Worm (Caenorhabditis elegans) whole organism, late embryonic: ENCODE results near the gene xbx-6.

Experiments used
- C08G9.2 ChIP-seq: sonication (generic microtip); optimal IDR thresholded peaks from 2 replicates; lab custom pipeline; 2016; ENCODE audit warnings: mild to moderate bottlenecking, missing genetic modification characterization, moderate library complexity, missing compliant biosample characterization
- F13H6.1 ChIP-seq: sonication (generic microtip); optimal IDR thresholded peaks from 2 replicates; lab custom pipeline; 2016; ENCODE audit warnings: missing genetic modification characterization, missing compliant biosample characterization
- K02D7.2 ChIP-seq: sonication (generic microtip); optimal IDR thresholded peaks from 2 replicates; lab custom pipeline; 2017; ENCODE audit warnings: mild to moderate bottlenecking, missing genetic modification characterization, missing compliant biosample characterization
- Y22D7AL.16 ChIP-seq: sonication (generic microtip); optimal IDR thresholded peaks from 2 replicates; lab custom pipeline; 2016; ENCODE audit warnings: missing genetic modification characterization, missing compliant biosample characterization
- ahr-1 ChIP-seq: sonication (generic microtip); optimal IDR thresholded peaks from 2 replicates; lab custom pipeline; 2016; ENCODE audit warnings: missing genetic modification characterization, missing compliant biosample characterization
- ama-1 ChIP-seq: fragments of 150-350 bp; optimal IDR thresholded peaks from 2 replicates; lab custom pipeline; 2014
- ceh-19 ChIP-seq: fragments of 200-800 bp; sonication (Bioruptor generic); optimal IDR thresholded peaks from 2 replicates; lab custom pipeline; 2018; ENCODE audit warnings: mild to moderate bottlenecking, missing genetic modification characterization, missing compliant biosample characterization
- ceh-22 ChIP-seq: sonication (generic microtip); optimal IDR thresholded peaks from 2 replicates; lab custom pipeline; 2017; ENCODE audit warnings: missing biosample characterization, missing genetic modification characterization
- ceh-24 ChIP-seq: sonication (generic microtip); optimal IDR thresholded peaks from 2 replicates; lab custom pipeline; 2016; ENCODE audit warnings: mild to moderate bottlenecking, missing genetic modification characterization, missing compliant biosample characterization
- ceh-31 ChIP-seq: sonication (generic microtip); optimal IDR thresholded peaks from 2 replicates; lab custom pipeline; 2016; ENCODE audit warnings: missing genetic modification characterization, missing compliant biosample characterization
- ceh-34 ChIP-seq: sonication (generic microtip); optimal IDR thresholded peaks from 2 replicates; lab custom pipeline; 2016; ENCODE audit warnings: mild to moderate bottlenecking, missing genetic modification characterization, missing compliant biosample characterization
- ceh-48 ChIP-seq: sonication (generic microtip); optimal IDR thresholded peaks from 2 replicates; lab custom pipeline; 2016; ENCODE audit warnings: missing genetic modification characterization, inconsistent platforms, missing compliant biosample characterization
- ceh-6 ChIP-seq: fragments of 200-800 bp; sonication (Bioruptor generic); optimal IDR thresholded peaks from 2 replicates; lab custom pipeline; 2018; ENCODE audit warnings: mild to moderate bottlenecking, missing genetic modification characterization, missing compliant biosample characterization
- dmd-4 ChIP-seq: sonication (generic microtip); optimal IDR thresholded peaks from 2 replicates; lab custom pipeline; 2016; ENCODE audit warnings: borderline replicate concordance, missing genetic modification characterization, missing compliant biosample characterization
- dve-1 ChIP-seq: sonication (generic microtip); optimal IDR thresholded peaks from 2 replicates; lab custom pipeline; 2017; ENCODE audit warnings: antibody characterized with exemption, mild to moderate bottlenecking, missing genetic modification characterization, missing compliant biosample characterization
- elt-2 ChIP-seq: sonication (generic microtip); optimal IDR thresholded peaks from 2 replicates; lab custom pipeline; 2016; ENCODE audit warnings: missing genetic modification reagents, missing genetic modification characterization, missing compliant biosample characterization
- ets-4 ChIP-seq: sonication (generic microtip); optimal IDR thresholded peaks from 2 replicates; lab custom pipeline; 2016; ENCODE audit warnings: missing genetic modification characterization, missing compliant biosample characterization
- fkh-10 ChIP-seq: fragments of 150-350 bp; optimal IDR thresholded peaks from 2 replicates; lab custom pipeline; 2014; ENCODE audit warnings: missing biosample characterization, missing genetic modification reagents, missing genetic modification characterization
- fkh-6 ChIP-seq: sonication (generic microtip); optimal IDR thresholded peaks from 2 replicates; lab custom pipeline; 2016; ENCODE audit warnings: missing genetic modification characterization, missing compliant biosample characterization
- gmeb-2 ChIP-seq: sonication (generic microtip); optimal IDR thresholded peaks from 2 replicates; lab custom pipeline; 2016; ENCODE audit warnings: missing genetic modification characterization, inconsistent platforms, missing compliant biosample characterization
- lin-11 ChIP-seq: fragments of 200-800 bp; sonication (Bioruptor generic); optimal IDR thresholded peaks from 2 replicates; lab custom pipeline; 2018; ENCODE audit warnings: mild to moderate bottlenecking, missing genetic modification characterization, missing compliant biosample characterization
- madf-2 ChIP-seq: sonication (generic microtip); optimal IDR thresholded peaks from 2 replicates; lab custom pipeline; 2017; ENCODE audit warnings: missing genetic modification characterization, missing compliant biosample characterization
- nfya-1 ChIP-seq: sonication (generic microtip); optimal IDR thresholded peaks from 2 replicates; lab custom pipeline; 2017; ENCODE audit warnings: missing genetic modification characterization, mild to moderate bottlenecking, missing compliant biosample characterization, antibody characterized with exemption, moderate library complexity
- nhr-11 ChIP-seq: fragments of 150-350 bp; optimal IDR thresholded peaks from 2 replicates; lab custom pipeline; 2014; ENCODE audit warnings: missing biosample characterization, missing genetic modification characterization
- npax-4 ChIP-seq: sonication (generic microtip); optimal IDR thresholded peaks from 2 replicates; lab custom pipeline; 2016; ENCODE audit warnings: missing genetic modification characterization, missing compliant biosample characterization
- odd-2 ChIP-seq: sonication (generic microtip); optimal IDR thresholded peaks from 2 replicates; lab custom pipeline; 2017; ENCODE audit warnings: antibody characterized with exemption, mild to moderate bottlenecking, missing genetic modification characterization, missing compliant biosample characterization
- pag-3 ChIP-seq: sonication (generic microtip); optimal IDR thresholded peaks from 2 replicates; lab custom pipeline; 2016; ENCODE audit warnings: missing compliant biosample characterization, missing genetic modification characterization, borderline replicate concordance
- pax-1 ChIP-seq: fragments of 150-350 bp; optimal IDR thresholded peaks from 2 replicates; lab custom pipeline; 2014; ENCODE audit warnings: missing biosample characterization, missing genetic modification characterization
- pqm-1 ChIP-seq: sonication (generic microtip); optimal IDR thresholded peaks from 2 replicates; lab custom pipeline; 2016; ENCODE audit warnings: missing genetic modification characterization, missing compliant biosample characterization
- pros-1 ChIP-seq: fragments of 150-350 bp; optimal IDR thresholded peaks from 2 replicates; lab custom pipeline; 2014; ENCODE audit warnings: missing biosample characterization, missing genetic modification reagents, missing genetic modification characterization
- ref-2 ChIP-seq: sonication (generic microtip); optimal IDR thresholded peaks from 2 replicates; lab custom pipeline; 2016; ENCODE audit warnings: missing genetic modification characterization, missing compliant biosample characterization
- sox-2 ChIP-seq: fragments of 200-800 bp; sonication (Bioruptor generic); IDR thresholded peaks from 2 replicates; pipeline ENCODE4 v1.3.6; 2022; ENCODE audit warnings: missing genetic modification reagents, missing genetic modification characterization, missing compliant biosample characterization
- sox-4 ChIP-seq: sonication (generic microtip); optimal IDR thresholded peaks from 2 replicates; lab custom pipeline; 2017; ENCODE audit warnings: mild to moderate bottlenecking, missing genetic modification characterization, inconsistent platforms, missing compliant biosample characterization
- syd-9 ChIP-seq: sonication (generic microtip); optimal IDR thresholded peaks from 2 replicates; lab custom pipeline; 2016; ENCODE audit warnings: mild to moderate bottlenecking, missing genetic modification characterization, moderate library complexity, missing compliant biosample characterization
- tbx-7 ChIP-seq: sonication (generic microtip); optimal IDR thresholded peaks from 2 replicates; lab custom pipeline; 2016; ENCODE audit warnings: missing genotype, missing genetic modification characterization, missing compliant biosample characterization
- ttx-3 ChIP-seq: sonication (generic microtip); optimal IDR thresholded peaks from 2 replicates; lab custom pipeline; 2016; ENCODE audit warnings: missing genetic modification reagents, missing genetic modification characterization, missing compliant biosample characterization
- unc-55 ChIP-seq: sonication (generic microtip); optimal IDR thresholded peaks from 2 replicates; lab custom pipeline; 2017; ENCODE audit warnings: missing biosample characterization, missing genetic modification reagents, missing genetic modification characterization
- unc-86 ChIP-seq: sonication (generic microtip); optimal IDR thresholded peaks from 2 replicates; lab custom pipeline; 2016; ENCODE audit warnings: missing genetic modification characterization, missing compliant biosample characterization
- zip-5 ChIP-seq: sonication (generic microtip); optimal IDR thresholded peaks from 2 replicates; lab custom pipeline; 2016; ENCODE audit warnings: missing genetic modification characterization, missing compliant biosample characterization
- ztf-16 ChIP-seq: sonication (generic microtip); optimal IDR thresholded peaks from 2 replicates; lab custom pipeline; 2017; ENCODE audit warnings: missing genetic modification characterization, missing compliant biosample characterization

The xbx-6 gene

DNA sequence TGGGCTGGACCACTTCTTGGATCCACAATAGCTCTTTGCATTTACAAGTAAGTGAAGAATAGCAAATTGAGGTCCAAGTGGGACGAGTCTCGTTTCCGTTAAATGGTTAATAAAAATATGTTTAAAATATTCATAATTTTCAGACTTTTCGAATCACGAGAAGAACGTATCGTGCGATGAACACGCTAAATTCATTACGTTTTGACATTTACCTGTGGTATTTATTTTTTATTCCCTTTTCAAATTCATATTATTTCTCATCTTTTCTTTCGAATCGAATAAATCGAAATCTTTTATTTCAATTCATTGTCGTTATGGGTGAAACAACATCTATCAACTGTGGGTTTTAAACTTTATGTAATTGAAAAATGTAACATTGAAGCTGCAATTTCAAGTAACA lies 36.5 kb downstream of the xbx-6 start, which contains the start of gene marc-1:
TSS of gene marc-1 (plus strand) at position 301 of the 400 bp plus-strand sequence.
- TF ChIP-seq pros-1 (no peak), lin-11 (tag; lab: Kevin White, UChicago) (no peak), Y22D7AL.16 (tag; lab: Kevin White, UChicago) (no peak), unc-55 (no peak), pqm-1 (tag; lab: Kevin White, UChicago) (no peak)

ce11 chrV:9740858-9741257 lies 38.0 kb downstream of the xbx-6 start, which contains the start of gene sta-2:
TSS of gene sta-2 (plus strand) at chrV:9741206.
- no peak for TF ChIP-seq nhr-11 (tag; lab: Kevin White, UChicago)
- TF ChIP-seq ets-4 (tag; lab: Kevin White, UChicago), result no peak
- TF ChIP-seq ztf-16 (tag; lab: Kevin White, UChicago), result no peak
- TF ChIP-seq ref-2 (tag; lab: Kevin White, UChicago), result no peak
- TF ChIP-seq lin-11 (tag; lab: Kevin White, UChicago), result no peak
- no peak for TF ChIP-seq C08G9.2 (tag; lab: Kevin White, UChicago)
- TF ChIP-seq ceh-22 (tag; lab: Kevin White, UChicago), result no peak
- TF ChIP-seq ama-1, result no peak
- no peak for TF ChIP-seq pag-3 (tag; lab: Kevin White, UChicago)
- TF ChIP-seq sox-2 (GFP tag; lab: Robert Waterston, UW), result no peak

DNA sequence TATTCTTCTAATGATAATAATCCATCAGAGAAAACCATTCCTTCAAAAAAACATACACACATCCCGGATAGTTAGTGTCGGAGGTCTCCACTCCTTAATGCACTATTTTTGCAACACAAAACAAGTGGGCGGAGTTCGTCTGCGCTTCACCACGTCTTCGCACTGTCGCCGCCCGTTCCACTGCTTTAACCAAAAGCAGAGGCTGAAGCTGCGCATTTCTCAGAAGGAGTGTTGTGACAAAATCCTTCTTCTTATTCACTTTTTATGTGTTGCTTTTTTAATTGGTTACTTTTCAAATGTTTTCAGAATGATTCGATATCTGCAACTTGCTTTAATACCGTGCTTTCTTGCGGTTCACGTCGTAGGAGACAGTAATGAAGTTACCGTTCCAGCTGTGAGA lies 42.1 kb downstream of the xbx-6 start, which contains the start of gene F58E6.13:
TSS of gene F58E6.13 (plus strand) at position 301 of the 400 bp plus-strand sequence.
- TF ChIP-seq unc-86 (tag; lab: Kevin White, UChicago) (no peak), Y22D7AL.16 (tag; lab: Kevin White, UChicago) (no peak), tbx-7 (no peak), madf-2 (no peak), nfya-1 (tag; lab: Kevin White, UChicago) (no peak), elt-2 (no peak), ceh-31 (tag; lab: Kevin White, UChicago) (no peak), dve-1 (no peak), K02D7.2 (tag; lab: Kevin White, UChicago) (no peak), ceh-19 (GFP tag; lab: Kevin White, UChicago) (no peak), syd-9 (tag; lab: Kevin White, UChicago) (no peak), gmeb-2 (tag; lab: Kevin White, UChicago) (no peak), pax-1 (tag; lab: Kevin White, UChicago) (no peak), ahr-1 (no peak), fkh-6 (tag; lab: Kevin White, UChicago) (no peak), ttx-3 (tag; lab: Kevin White, UChicago) (no peak), ceh-24 (no peak), ceh-22 (tag; lab: Kevin White, UChicago) (no peak), zip-5 (no peak)

- TF ChIP-seq C08G9.2 (tag; lab: Kevin White, UChicago), result no peak
- no peak for TF ChIP-seq F13H6.1 (tag; lab: Kevin White, UChicago)
- TF ChIP-seq npax-4 (tag; lab: Kevin White, UChicago), result no peak
- TF ChIP-seq fkh-10 (GFP tag; lab: Kevin White, UChicago), result no peak
- no peak for TF ChIP-seq ceh-6
- TF ChIP-seq elt-2, result no peak
- TF ChIP-seq dmd-4 (tag; lab: Kevin White, UChicago), result no peak
- no peak for TF ChIP-seq odd-2 (tag; lab: Kevin White, UChicago)
- TF ChIP-seq unc-55, result no peak
- no peak for TF ChIP-seq sox-4 (tag; lab: Kevin White, UChicago)
- no peak for TF ChIP-seq ceh-34
- no peak for TF ChIP-seq ceh-48
- no peak for TF ChIP-seq ref-2 (tag; lab: Kevin White, UChicago)
These were observed 47.5 kb downstream of the xbx-6 start, which contains the start of gene F58E6.4 for ce11 chrV:9750308-9750707. TSS of gene F58E6.4 (minus strand) at chrV:9750408.
